Fruit fly (Drosophila melanogaster): Measurements from ENCODE around the gene CG15646.
A peak's percentile ranks its signal among the peaks of the same experiment; 100 is the strongest.

The CG15646 gene

DNA sequence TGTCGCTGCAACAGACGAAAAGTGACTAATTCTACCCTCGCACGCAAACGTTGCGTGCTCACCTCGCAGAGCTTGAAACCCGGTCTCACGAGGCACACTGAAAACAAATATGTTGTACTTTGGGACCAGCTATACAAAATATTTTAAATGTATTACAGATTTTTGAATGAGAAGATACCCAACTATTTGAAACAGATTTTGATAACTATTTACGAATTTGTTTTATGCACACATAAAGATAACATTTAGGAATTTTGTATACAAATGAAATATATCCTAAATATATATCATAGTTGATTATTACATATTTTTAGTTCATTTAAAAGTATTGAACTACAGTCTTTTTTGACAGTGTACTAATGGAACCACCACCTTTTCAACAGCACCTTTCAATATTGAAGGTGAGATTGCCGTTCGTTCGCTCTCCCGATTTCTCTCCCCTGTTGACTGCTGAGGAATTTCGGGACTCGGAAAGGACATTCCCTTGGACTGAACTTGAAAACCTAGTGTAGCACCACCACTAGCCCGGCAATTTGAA is at the start of gene CG15646 (continued):
- TF ChIP-seq sob (GFP tag; IDR thresholded peaks at IDR 0.05) (peak; percentile 17; the same call in 1 of the 2 replicates), CG2712 (tag; optimal IDR thresholded peaks at IDR 0.05) (peak; percentile 95), CG9215 (GFP tag; IDR thresholded peaks at IDR 0.05) (0 out of 2 replicates have a peak, but pooled peaks have one; percentile 9), CG1602 (GFP tag; optimal IDR thresholded peaks at IDR 0.05) (peak; percentile 70), Lpt (GFP tag; optimal IDR thresholded peaks at IDR 0.05) (no peak), YL-1 (GFP tag; optimal IDR thresholded peaks at IDR 0.05) (no peak), CG10654 (GFP tag; optimal IDR thresholded peaks at IDR 0.05) (peak; percentile 65), ind (GFP tag; optimal IDR thresholded peaks at IDR 0.05) (peak; percentile 32), gsb-n (tag; optimal IDR thresholded peaks at IDR 0.05) (peak; percentile 87), row (GFP tag; IDR thresholded peaks at IDR 0.05) (peak; percentile 74), scrt (GFP tag; optimal IDR thresholded peaks at IDR 0.05) (peak; percentile 19), Sry-δ (GFP tag; optimal IDR thresholded peaks at IDR 0.05) (no peak), vnd (GFP tag; IDR thresholded peaks at IDR 0.05; ENCODE audit: partially characterized antibody) (no peak), trem (tag; optimal IDR thresholded peaks at IDR 0.05) (peak; percentile 82), mld (GFP tag; IDR thresholded peaks at IDR 0.05; ENCODE audit: partially characterized antibody) (peak; percentile 53; the same call in 1 of the 3 replicates), Max (GFP tag; optimal IDR thresholded peaks at IDR 0.05) (peak; percentile 9), CG30020 (tag; optimal IDR thresholded peaks at IDR 0.05) (peak; percentile 47), CG4404 (GFP tag; IDR thresholded peaks at IDR 0.05) (peak; percentile 84), lbe (GFP tag; optimal IDR thresholded peaks at IDR 0.05) (peak; percentile 25), nerfin-2 (GFP tag; IDR thresholded peaks at IDR 0.05; ENCODE audit: partially characterized antibody) (no peak), Sox100B (GFP tag; optimal IDR thresholded peaks at IDR 0.05) (peak; percentile 74), CG18599 (GFP tag; optimal IDR thresholded peaks at IDR 0.05) (peak; percentile 48), Scr (GFP tag; IDR thresholded peaks at IDR 0.05; ENCODE audit: partially characterized antibody) (no peak), Hr3 (GFP tag; optimal IDR thresholded peaks at IDR 0.05) (peak; percentile 65), eve (GFP tag; optimal IDR thresholded peaks at IDR 0.05) (peak in 1 of 2 experiments; percentile 61), CHES-1-like (GFP tag; optimal IDR thresholded peaks at IDR 0.05) (no peak), CG30431 (GFP tag; optimal IDR thresholded peaks at IDR 0.05) (peak; percentile 25), CG7963 (GFP tag; IDR thresholded peaks at IDR 0.05; ENCODE audit: partially characterized antibody) (peak; percentile 50; the same call in 1 of the 3 replicates), CG16815 (GFP tag; optimal IDR thresholded peaks at IDR 0.05) (peak; percentile 82), ara (GFP tag; IDR thresholded peaks at IDR 0.05) (peak; percentile 83), CG12659 (GFP tag; optimal IDR thresholded peaks at IDR 0.05) (peak; percentile 38), dan (GFP tag; IDR thresholded peaks at IDR 0.05) (peak; percentile 54; the same call in 1 of the 2 replicates), CG12104 (GFP tag; optimal IDR thresholded peaks at IDR 0.05) (peak; percentile 47), bcd (GFP tag; optimal IDR thresholded peaks at IDR 0.05) (peak; percentile 66), pum (GFP tag; optimal IDR thresholded peaks at IDR 0.05) (peak; percentile 25), CG12744 (GFP tag; optimal IDR thresholded peaks at IDR 0.05) (no peak), CG4730 (GFP tag; IDR thresholded peaks at IDR 0.05) (0 out of 2 replicates have a peak, but pooled peaks have one; percentile 12), CG12155 (GFP tag; optimal IDR thresholded peaks at IDR 0.05) (peak; percentile 24), az2 (GFP tag; optimal IDR thresholded peaks at IDR 0.05) (peak; percentile 62), CG18262 (tag; optimal IDR thresholded peaks at IDR 0.05) (peak; percentile 95), BEAF-32 (GFP tag; optimal IDR thresholded peaks at IDR 0.05) (no peak), CG13287 (GFP tag; IDR thresholded peaks at IDR 0.05; ENCODE audit: partially characterized antibody) (no peak), HHEX (GFP tag; optimal IDR thresholded peaks at IDR 0.05) (peak; percentile 33), sqz (GFP tag; optimal IDR thresholded peaks at IDR 0.05) (peak; percentile 65), jing (GFP tag; optimal IDR thresholded peaks at IDR 0.05) (no peak), CG7745 (tag; optimal IDR thresholded peaks at IDR 0.05) (peak; percentile 10), CG8765 (GFP tag; IDR thresholded peaks at IDR 0.05) (peak; percentile 68; the same call in 1 of the 2 replicates), CG8478 (optimal IDR thresholded peaks at IDR 0.05) (no peak), sens (GFP tag) (peak; percentile 93), zf30C (GFP tag; optimal IDR thresholded peaks at IDR 0.05) (peak; percentile 92)

Measured in whole organism, embryonic.